Fruit fly (Drosophila melanogaster) whole organism, embryonic: ENCODE results near the gene Kat60.

ENCODE experiments used
- Atf-2 ChIP-seq: fragments of 200-800 bp; sonication (Bioruptor generic); optimal IDR thresholded peaks from 2 replicates; lab custom pipeline; 2016; ENCODE audit warnings: missing biosample characterization, missing genetic modification characterization
- B-H1 ChIP-seq: fragments of 200-800 bp; sonication (Bioruptor generic); IDR thresholded peaks from 3 replicates; pipeline ENCODE4 v1.3.6; 2022; ENCODE audit warnings: missing biosample characterization, missing genetic modification characterization
- BEAF-32 ChIP-seq: fragments of 200-800 bp; sonication (Bioruptor generic); optimal IDR thresholded peaks from 3 replicates; lab custom pipeline; 2017; ENCODE audit warnings: missing biosample characterization, missing genetic modification characterization, mild to moderate bottlenecking, moderate library complexity, missing genetic modification reagents
- CG10147 ChIP-seq: fragments of 200-800 bp; sonication (Bioruptor generic); optimal IDR thresholded peaks from 2 replicates; lab custom pipeline; 2019; ENCODE audit warnings: missing biosample characterization, mild to moderate bottlenecking, missing genetic modification characterization, moderate library complexity
- CG10209 ChIP-seq: fragments of 200-800 bp; sonication (Bioruptor generic); optimal IDR thresholded peaks from 3 replicates; lab custom pipeline; 2017; ENCODE audit warnings: missing biosample characterization, mild to moderate bottlenecking, missing genetic modification characterization, missing genetic modification reagents
- CG10274 ChIP-seq: fragments of 200-800 bp; sonication (Bioruptor generic); optimal IDR thresholded peaks from 3 replicates; lab custom pipeline; 2017; ENCODE audit warnings: missing biosample characterization, mild to moderate bottlenecking, missing genetic modification characterization
- CG11093 ChIP-seq: fragments of 200-800 bp; sonication (Bioruptor generic); IDR thresholded peaks from 3 replicates; pipeline ENCODE4 v1.3.6; 2022; ENCODE audit warnings: missing biosample characterization, missing genetic modification characterization
- CG11247 ChIP-seq: fragments of 200-800 bp; sonication (Bioruptor generic); IDR thresholded peaks from 2 replicates; pipeline ENCODE4 v1.3.6; 2022; ENCODE audit warnings: missing biosample characterization, missing genetic modification characterization
- CG11560 ChIP-seq: fragments of 200-800 bp; sonication (Bioruptor generic); IDR thresholded peaks from 3 replicates; pipeline ENCODE4 v1.3.6; 2022; ENCODE audit warnings: missing biosample characterization, missing genetic modification characterization
- CG14014 ChIP-seq: fragments of 200-800 bp; sonication (Bioruptor generic); IDR thresholded peaks from 2 replicates; pipeline ENCODE4 v1.3.6; 2022; ENCODE audit warnings: missing biosample characterization, missing genetic modification characterization
- CG14050 ChIP-seq: fragments of 200-800 bp; sonication (Bioruptor generic); IDR thresholded peaks from 3 replicates; pipeline ENCODE4 v1.3.6; 2022; ENCODE audit warnings: missing biosample characterization, missing genetic modification characterization
- CG16779 ChIP-seq: fragments of 200-800 bp; sonication (Bioruptor generic); IDR thresholded peaks from 2 replicates; pipeline ENCODE4 v1.3.6; 2022; ENCODE audit warnings: missing biosample characterization, missing genetic modification characterization
- CG2129 ChIP-seq: fragments of 200-800 bp; sonication (Bioruptor generic); IDR thresholded peaks from 2 replicates; pipeline ENCODE4 v1.3.6; 2022; ENCODE audit warnings: missing biosample characterization, missing genetic modification characterization; ENCODE audit not compliant: partially characterized antibody
- CG2889 ChIP-seq: fragments of 200-800 bp; sonication (Bioruptor generic); IDR thresholded peaks from 3 replicates; pipeline ENCODE4 v1.3.6; 2022; ENCODE audit warnings: missing biosample characterization, missing genetic modification characterization
- CG31441 ChIP-seq: fragments of 200-800 bp; sonication (Bioruptor generic); IDR thresholded peaks from 2 replicates; pipeline ENCODE4 v1.3.6; 2022; ENCODE audit warnings: missing biosample characterization, missing genetic modification characterization
- CG43689 ChIP-seq: fragments of 200-800 bp; sonication (Bioruptor generic); IDR thresholded peaks from 2 replicates; pipeline ENCODE4 v1.3.6; 2022; ENCODE audit warnings: missing biosample characterization, missing genetic modification characterization
- CG4424 ChIP-seq: fragments of 200-800 bp; sonication (Bioruptor generic); optimal IDR thresholded peaks from 3 replicates; lab custom pipeline; 2016; ENCODE audit warnings: missing biosample characterization, missing genetic modification characterization
- CG6683 ChIP-seq: fragments of 200-800 bp; sonication (Bioruptor generic); optimal IDR thresholded peaks from 2 replicates; lab custom pipeline; 2017; ENCODE audit warnings: missing biosample characterization, mild to moderate bottlenecking, missing genetic modification characterization, missing genetic modification reagents
- CG6854 ChIP-seq: fragments of 200-800 bp; sonication (Bioruptor generic); optimal IDR thresholded peaks from 3 replicates; lab custom pipeline; 2017; ENCODE audit warnings: missing biosample characterization, mild to moderate bottlenecking, missing genetic modification characterization
- Doc2 ChIP-seq: fragments of 200-800 bp; sonication (Bioruptor generic); IDR thresholded peaks from 2 replicates; pipeline ENCODE4 v1.3.6; 2022; ENCODE audit warnings: missing biosample characterization, missing genetic modification characterization
- Eip74EF ChIP-seq, 2 experiments: fragments of 200-800 bp in 1 of 2; fragments of >200 bp in 1 of 2; sonication (Bioruptor generic) in 1 of 2; optimal IDR thresholded peaks; 2 replicates each; lab custom pipeline; 2017 to 2019; ENCODE audit warnings: missing biosample characterization in 2 of 2, missing genetic modification characterization in 2 of 2, mild to moderate bottlenecking in 1 of 2, moderate library complexity in 1 of 2
- H15 ChIP-seq: fragments of 200-800 bp; sonication (Bioruptor generic); IDR thresholded peaks from 3 replicates; pipeline ENCODE4 v1.3.6; 2022; ENCODE audit warnings: missing biosample characterization, missing genetic modification characterization
- Hr78 ChIP-seq, 2 experiments: fragments of 200-800 bp in 1 of 2; fragments of >200 bp in 1 of 2; sonication (Bioruptor generic) in 1 of 2; optimal IDR thresholded peaks; 2 replicates each; lab custom pipeline; 2017 to 2019; ENCODE audit warnings: missing biosample characterization in 2 of 2, missing genetic modification characterization in 2 of 2, mild to moderate bottlenecking in 1 of 2, moderate library complexity in 1 of 2
- Jarid2 ChIP-seq: fragments of 200-800 bp; sonication (Bioruptor generic); optimal IDR thresholded peaks from 3 replicates; lab custom pipeline; 2017; ENCODE audit warnings: mild to moderate bottlenecking, missing biosample characterization, missing genetic modification reagents, missing genetic modification characterization
- Max ChIP-seq: fragments of 200-800 bp; sonication (Bioruptor generic); optimal IDR thresholded peaks from 2 replicates; lab custom pipeline; 2016; ENCODE audit warnings: missing biosample characterization, mild to moderate bottlenecking, missing genetic modification characterization
- Meics ChIP-seq: fragments of 200-800 bp; sonication (Bioruptor generic); optimal IDR thresholded peaks from 2 replicates; lab custom pipeline; 2017; ENCODE audit warnings: missing biosample characterization, mild to moderate bottlenecking, missing genetic modification characterization
- Mrtf ChIP-seq: fragments of 200-800 bp; sonication (Bioruptor generic); IDR thresholded peaks from 3 replicates; pipeline ENCODE4 v1.3.6; 2022; ENCODE audit warnings: missing biosample characterization, missing genetic modification characterization
- Oli ChIP-seq: fragments of 200-800 bp; sonication (Bioruptor generic); optimal IDR thresholded peaks from 2 replicates; lab custom pipeline; 2018; ENCODE audit warnings: missing biosample characterization, mild to moderate bottlenecking, missing genetic modification characterization, moderate library complexity
- Sox102F ChIP-seq: fragments of 200-800 bp; sonication (Bioruptor generic); optimal IDR thresholded peaks from 2 replicates; lab custom pipeline; 2018; ENCODE audit warnings: missing biosample characterization, mild to moderate bottlenecking, missing genetic modification characterization, moderate library complexity
- Usf ChIP-seq: fragments of 200-800 bp; sonication (Bioruptor generic); optimal IDR thresholded peaks from 2 replicates; lab custom pipeline; 2017; ENCODE audit warnings: missing genotype, missing biosample characterization, missing genetic modification characterization
- amos ChIP-seq: fragments of 200-800 bp; sonication (Bioruptor generic); IDR thresholded peaks from 2 replicates; pipeline ENCODE4 v1.3.6; 2022; ENCODE audit warnings: missing biosample characterization, missing genetic modification characterization; ENCODE audit not compliant: partially characterized antibody
- btn ChIP-seq: fragments of 200-800 bp; sonication (Bioruptor generic); optimal IDR thresholded peaks from 2 replicates; lab custom pipeline; 2016; ENCODE audit warnings: missing biosample characterization, missing genetic modification characterization
- cad ChIP-seq: fragments of >200 bp; optimal IDR thresholded peaks from 2 replicates; lab custom pipeline; 2017; ENCODE audit warnings: missing biosample characterization, missing genetic modification characterization
- cwo ChIP-seq: fragments of 200-800 bp; sonication (Bioruptor generic); optimal IDR thresholded peaks from 3 replicates; lab custom pipeline; 2017; ENCODE audit warnings: missing biosample characterization, missing genetic modification characterization, mild to moderate bottlenecking, moderate library complexity, missing genetic modification reagents
- fu2 ChIP-seq: fragments of 200-800 bp; sonication (Bioruptor generic); optimal IDR thresholded peaks from 2 replicates; lab custom pipeline; 2016; ENCODE audit warnings: missing biosample characterization, missing genetic modification characterization
- grn ChIP-seq: fragments of 200-800 bp; sonication (Bioruptor generic); optimal IDR thresholded peaks from 3 replicates; lab custom pipeline; 2017; ENCODE audit warnings: missing biosample characterization, missing genetic modification characterization
- hth ChIP-seq: fragments of >200 bp; optimal IDR thresholded peaks from 2 replicates; lab custom pipeline; 2017; ENCODE audit warnings: inconsistent platforms
- insv ChIP-seq, 2 experiments: fragments of 200-800 bp; sonication (Bioruptor generic); optimal IDR thresholded peaks; 3 replicates each; lab custom pipeline; 2016 to 2018; ENCODE audit warnings: missing biosample characterization in 2 of 2, missing genetic modification characterization in 2 of 2
- kay ChIP-seq: fragments of 200-800 bp; sonication (Bioruptor generic); optimal IDR thresholded peaks from 2 replicates; lab custom pipeline; 2016; ENCODE audit warnings: missing biosample characterization, missing genetic modification characterization
- otp ChIP-seq: fragments of 200-800 bp; sonication (Bioruptor generic); IDR thresholded peaks from 3 replicates; pipeline ENCODE4, ENCODE4 v1.3.6; 2022; ENCODE audit warnings: missing biosample characterization, missing genetic modification characterization
- pita ChIP-seq: fragments of 200-800 bp; sonication (Bioruptor generic); optimal IDR thresholded peaks from 2 replicates; lab custom pipeline; 2017; ENCODE audit warnings: missing biosample characterization, mild to moderate bottlenecking, missing genetic modification characterization
- psq ChIP-seq: fragments of 200-800 bp; sonication (Bioruptor generic); optimal IDR thresholded peaks from 2 replicates; lab custom pipeline; 2017; ENCODE audit warnings: missing biosample characterization, missing genetic modification characterization
- ranshi ChIP-seq: fragments of 200-800 bp; sonication (Bioruptor generic); IDR thresholded peaks from 2 replicates; pipeline ENCODE4 v1.3.6; 2022; ENCODE audit warnings: missing biosample characterization, missing genetic modification characterization
- run ChIP-seq: fragments of 200-800 bp; sonication (Bioruptor generic); optimal IDR thresholded peaks from 3 replicates; lab custom pipeline; 2018; ENCODE audit warnings: missing biosample characterization, mild to moderate bottlenecking, missing genetic modification characterization
- sens-2 ChIP-seq: fragments of 200-800 bp; sonication (Bioruptor generic); IDR thresholded peaks from 2 replicates; pipeline ENCODE4 v1.3.6; 2022; ENCODE audit warnings: missing biosample characterization, missing genetic modification characterization
- sim ChIP-seq: fragments of 200-800 bp; sonication (Bioruptor generic); IDR thresholded peaks from 2 replicates; pipeline ENCODE4 v1.3.6; 2022; ENCODE audit warnings: missing biosample characterization, missing genetic modification characterization
- sob ChIP-seq: fragments of 200-800 bp; sonication (Bioruptor generic); IDR thresholded peaks from 2 replicates; pipeline ENCODE4 v1.3.6; 2022; ENCODE audit warnings: missing biosample characterization, missing genetic modification characterization
- stc ChIP-seq: fragments of 200-800 bp; sonication (Bioruptor generic); IDR thresholded peaks from 2 replicates; pipeline ENCODE4 v1.3.6; 2022; ENCODE audit warnings: missing biosample characterization, missing genetic modification characterization
- zen2 ChIP-seq: fragments of 200-800 bp; sonication (Bioruptor generic); IDR thresholded peaks from 3 replicates; pipeline ENCODE4 v1.3.6; 2022; ENCODE audit warnings: missing biosample characterization, missing genetic modification characterization; ENCODE audit not compliant: partially characterized antibody

Kat60 gene

dm6 chr3R:5211901-5212758 lies 19.9 kb downstream of the Kat60 start (continued):
- TF ChIP-seq Atf-2 (GFP tag; lab: Kevin White, UChicago) (peak; percentile 85), sim (GFP tag; lab: Robert Waterston, UW) (peak; percentile 70; the same call in 1 of the 2 replicates), CG10147 (GFP tag; lab: Kevin White, UChicago) (no peak), Jarid2 (GFP tag; lab: Kevin White, UChicago) (peak; percentile 13), CG4424 (GFP tag; lab: Kevin White, UChicago) (peak; percentile 85), cwo (no peak), B-H1 (GFP tag; lab: Robert Waterston, UW) (no peak), CG10274 (GFP tag; lab: Kevin White, UChicago) (no peak), otp (GFP tag; lab: Robert Waterston, UW) (peak; percentile 68; the same call in 2 of the 3 replicates), pita (GFP tag; lab: Kevin White, UChicago) (no peak), sob (no peak), Mrtf (GFP tag; lab: Robert Waterston, UW) (peak; percentile 63; the same call in 1 of the 3 replicates), Doc2 (GFP tag; lab: Robert Waterston, UW) (no peak), amos (GFP tag; lab: Robert Waterston, UW) (no peak), insv (GFP tag; optimal IDR thresholded peaks at IDR 0.05; lab: Kevin White, UChicago) (peak in 1 of 2 experiments; percentile 48), fu2 (GFP tag; lab: Kevin White, UChicago) (no peak), CG31441 (GFP tag; lab: Robert Waterston, UW) (peak; percentile 84), Usf (peak; percentile 63), CG11093 (GFP tag; lab: Robert Waterston, UW) (peak; percentile 41; the same call in 1 of the 3 replicates), Hr78 (GFP tag; optimal IDR thresholded peaks at IDR 0.05; lab: Kevin White, UChicago) (peak in 1 of 2 experiments; percentile 6), zen2 (GFP tag; lab: Robert Waterston, UW) (no peak), BEAF-32 (GFP tag; lab: Kevin White, UChicago) (no peak), Eip74EF (GFP tag; optimal IDR thresholded peaks at IDR 0.05; lab: Kevin White, UChicago) (no peak), CG6683 (GFP tag; lab: Kevin White, UChicago) (no peak), psq (GFP tag; lab: Kevin White, UChicago) (no peak), hth (lab: Kevin White, UChicago) (no peak), grn (GFP tag; lab: Kevin White, UChicago) (peak; percentile 51), CG14014 (GFP tag; lab: Robert Waterston, UW) (no peak), Sox102F (peak; percentile 38), cad (GFP tag; lab: Kevin White, UChicago) (no peak), CG14050 (GFP tag; lab: Robert Waterston, UW) (peak; percentile 24; the same call in 1 of the 3 replicates), kay (GFP tag; lab: Kevin White, UChicago) (peak; percentile 45), stc (GFP tag; lab: Robert Waterston, UW) (no peak), btn (GFP tag; lab: Kevin White, UChicago) (peak; percentile 70), CG11247 (GFP tag; lab: Robert Waterston, UW) (peak; percentile 54), Meics (peak; percentile 6), CG2889 (no peak), CG10209 (peak; percentile 80), CG16779 (GFP tag; lab: Robert Waterston, UW) (no peak), CG11560 (tag; lab: Robert Waterston, UW) (no peak), H15 (GFP tag; lab: Robert Waterston, UW) (peak; percentile 60; the same call in 1 of the 3 replicates), Max (GFP tag; lab: Kevin White, UChicago) (peak; percentile 53), Oli (tag; lab: Kevin White, UChicago) (peak; percentile 71), ranshi (peak; percentile 59; the same call in 1 of the 2 replicates), sens-2 (GFP tag; lab: Robert Waterston, UW) (peak; percentile 64), CG2129 (GFP tag; lab: Robert Waterston, UW) (no peak), run (tag; lab: Kevin White, UChicago) (no peak), CG43689 (GFP tag; lab: Robert Waterston, UW) (no peak), CG6854 (GFP tag; lab: Kevin White, UChicago) (no peak)
